Fruit fly (Drosophila melanogaster): ENCODE measurements around the gene alpha-Man-Ib.
A peak's percentile ranks its signal among the peaks of the same experiment; 100 is the strongest.

alpha-Man-Ib gene

dm6 chr3R:29068430-29069207, 44.0 kb downstream of the alpha-Man-Ib start (continued):
- TF ChIP-seq scrt (GFP tag; optimal IDR thresholded peaks at IDR 0.05) (peak; percentile 22), wdn (GFP tag; IDR thresholded peaks at IDR 0.05) (no peak), CG13775 (GFP tag; optimal IDR thresholded peaks at IDR 0.05) (peak; percentile 31), dmrt99B (tag; optimal IDR thresholded peaks at IDR 0.05) (peak; percentile 61), Xbp1 (GFP tag; optimal IDR thresholded peaks at IDR 0.05) (peak; percentile 7), CG7745 (tag; optimal IDR thresholded peaks at IDR 0.05) (no peak), tap (tag; optimal IDR thresholded peaks at IDR 0.05) (peak; percentile 48), Antp (GFP tag; optimal IDR thresholded peaks at IDR 0.05) (peak; percentile 19), Fer2 (tag; optimal IDR thresholded peaks at IDR 0.05) (no peak), CG12299 (tag; optimal IDR thresholded peaks at IDR 0.05) (peak; percentile 16), CG15514 (GFP tag; optimal IDR thresholded peaks at IDR 0.05) (peak; percentile 19), ttk (GFP tag; IDR thresholded peaks at IDR 0.05) (peak; percentile 39; the same call in 1 of the 2 replicates), gsb (GFP tag; IDR thresholded peaks at IDR 0.05) (no peak; the same call in none of the 2 replicates), kah (GFP tag; optimal IDR thresholded peaks at IDR 0.05) (no peak), GATAe (GFP tag; conservative IDR thresholded peaks at IDR 0.05) (no peak), Hey (tag; optimal IDR thresholded peaks at IDR 0.05) (no peak), odd (GFP tag; optimal IDR thresholded peaks at IDR 0.05) (peak; percentile 19), CG13424 (tag; optimal IDR thresholded peaks at IDR 0.05) (peak; percentile 53), Xrp1 (GFP tag; IDR thresholded peaks at IDR 0.05) (peak; percentile 62), eve (GFP tag; optimal IDR thresholded peaks at IDR 0.05) (no peak), esg (GFP tag; conservative IDR thresholded peaks at IDR 0.05) (peak; percentile 40), CG13624 (GFP tag; optimal IDR thresholded peaks at IDR 0.05) (peak; percentile 11), CG11247 (GFP tag; IDR thresholded peaks at IDR 0.05) (no peak), corto (GFP tag; optimal IDR thresholded peaks at IDR 0.05) (peak; percentile 29), CG43689 (GFP tag; IDR thresholded peaks at IDR 0.05) (no peak), schlank (tag; optimal IDR thresholded peaks at IDR 0.05) (peak; percentile 38), CG9876 (GFP tag; optimal IDR thresholded peaks at IDR 0.05) (no peak), Dip2 (GFP tag; IDR thresholded peaks at IDR 0.05) (no peak), CG11723 (GFP tag; optimal IDR thresholded peaks at IDR 0.05) (no peak), CG6765 (GFP tag; optimal IDR thresholded peaks at IDR 0.05) (no peak), unc-4 (GFP tag; IDR thresholded peaks at IDR 0.05; ENCODE audit: partially characterized antibody) (no peak), H15 (GFP tag; IDR thresholded peaks at IDR 0.05) (no peak), nmo (GFP tag; optimal IDR thresholded peaks at IDR 0.05) (peak; percentile 27), eyg (GFP tag; optimal IDR thresholded peaks at IDR 0.05) (no peak), Sin3A (optimal IDR thresholded peaks at IDR 0.05) (no peak), Usf (GFP tag; optimal IDR thresholded peaks at IDR 0.05) (no peak), sob (GFP tag; IDR thresholded peaks at IDR 0.05) (peak; percentile 49), CG15601 (tag; optimal IDR thresholded peaks at IDR 0.05) (no peak), amos (GFP tag; IDR thresholded peaks at IDR 0.05; ENCODE audit: partially characterized antibody) (no peak), HLH4C (GFP tag; IDR thresholded peaks at IDR 0.05; ENCODE audit: partially characterized antibody) (no peak), sens (GFP tag) (peak; percentile 85), CG31365 (tag; optimal IDR thresholded peaks at IDR 0.05) (peak; percentile 18), unpg (GFP tag; optimal IDR thresholded peaks at IDR 0.05) (peak; percentile 16), CG10321 (GFP tag; IDR thresholded peaks at IDR 0.05) (no peak), dan (GFP tag; IDR thresholded peaks at IDR 0.05) (no peak), Atf6 (GFP tag; IDR thresholded peaks at IDR 0.05) (0 out of 2 replicates have a peak, but pooled peaks have one; percentile 30), CG9727 (GFP tag; optimal IDR thresholded peaks at IDR 0.05) (peak; percentile 57), tio (GFP tag; optimal IDR thresholded peaks at IDR 0.05) (no peak), CG6654 (GFP tag; optimal IDR thresholded peaks at IDR 0.05) (no peak), exex (tag; optimal IDR thresholded peaks at IDR 0.05) (peak; percentile 14)
